Worm (Caenorhabditis elegans): ENCODE measurements around the gene C49F5.13.
A peak's percentile ranks its signal among the peaks of the same experiment; 100 is the strongest.

Gene C49F5.13

DNA sequence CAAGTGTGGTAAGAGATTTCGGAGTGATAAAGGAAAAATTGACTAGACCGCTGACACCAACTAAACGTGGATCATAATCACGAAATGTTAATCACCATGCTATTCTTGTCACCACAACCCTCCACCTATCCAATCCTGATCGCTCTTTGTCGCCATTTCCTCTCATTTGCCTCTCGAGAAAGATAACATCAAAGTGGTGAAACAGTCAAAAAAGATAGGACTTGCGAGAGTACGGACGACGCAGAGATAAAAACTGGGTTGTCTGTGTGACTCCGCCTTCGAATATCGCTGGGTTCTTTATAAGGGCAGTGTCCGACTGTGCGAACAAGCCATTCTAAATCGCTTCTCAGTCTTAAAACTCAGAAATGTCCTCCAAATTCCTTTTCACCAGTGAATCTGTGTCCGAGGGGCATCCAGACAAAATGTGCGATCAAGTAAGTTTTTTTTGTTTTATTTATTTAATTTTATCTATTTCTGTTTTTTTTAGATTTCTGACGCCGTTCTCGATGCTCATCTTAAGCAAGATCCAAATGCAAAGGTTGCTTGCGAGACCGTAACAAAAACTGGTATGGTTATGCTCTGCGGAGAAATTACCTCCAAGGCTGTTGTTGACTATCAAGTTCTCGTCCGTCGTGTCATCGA, 4.6 kb downstream of the C49F5.13 start, which contains the start of gene sams-1 (continued):
- TF ChIP-seq dsc-1 (tag; optimal IDR thresholded peaks at IDR 0.05) (no peak), nhr-19 (GFP tag; conservative IDR thresholded peaks at IDR 0.05) (peak; percentile 40), ztf-11 (tag; optimal IDR thresholded peaks at IDR 0.05) (no peak), nhr-77 (tag; optimal IDR thresholded peaks at IDR 0.05) (no peak), lin-13 (GFP tag; optimal IDR thresholded peaks at IDR 0.05) (no peak), hpl-2 (GFP tag; optimal IDR thresholded peaks at IDR 0.05) (no peak), nhr-11 (tag; optimal IDR thresholded peaks at IDR 0.05) (no peak), pax-3 (tag; optimal IDR thresholded peaks at IDR 0.05) (no peak), unc-98 (GFP tag; IDR thresholded peaks at IDR 0.05) (no peak), jun-1 (tag; optimal IDR thresholded peaks at IDR 0.05) (no peak), fkh-8 (tag; optimal IDR thresholded peaks at IDR 0.05) (no peak), elt-2 (tag; optimal IDR thresholded peaks at IDR 0.05) (peak; percentile 50), alr-1 (tag; optimal IDR thresholded peaks at IDR 0.05; ENCODE audit: borderline replicate concordance) (no peak), ets-5 (GFP tag; IDR thresholded peaks at IDR 0.05) (no peak), vab-15 (tag; optimal IDR thresholded peaks at IDR 0.05) (no peak), elt-3 (tag; optimal IDR thresholded peaks at IDR 0.05) (peak in 1 of 6 experiments; percentile 59), lin-14 (GFP tag; optimal IDR thresholded peaks at IDR 0.05) (peak; percentile 38)

DNA sequence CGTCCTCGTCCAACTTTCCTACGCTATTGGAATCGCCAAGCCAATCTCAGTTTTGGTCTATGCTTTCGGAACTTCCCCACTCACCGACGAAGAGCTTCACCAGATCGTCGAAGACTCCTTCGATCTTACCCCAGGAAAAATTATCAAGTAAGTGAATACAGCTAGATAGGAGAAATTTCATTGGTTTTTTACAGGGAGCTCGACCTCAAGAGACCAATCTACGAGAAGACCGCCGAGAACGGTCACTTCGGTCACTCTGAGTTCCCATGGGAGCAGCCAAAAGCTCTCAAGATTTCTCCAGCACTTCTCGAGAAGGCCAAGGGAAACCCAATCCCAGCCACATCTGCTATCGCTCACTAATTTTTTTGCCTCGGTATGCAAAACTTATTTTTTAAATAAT, 5.8 kb downstream of the C49F5.13 start:
- TF ChIP-seq zag-1 (tag; optimal IDR thresholded peaks at IDR 0.05) (no peak), tlp-1 (tag; optimal IDR thresholded peaks at IDR 0.05) (no peak), zip-4 (GFP tag; optimal IDR thresholded peaks at IDR 0.05) (no peak), mab-9 (GFP tag; IDR thresholded peaks at IDR 0.05) (no peak), dpl-1 (GFP tag; optimal IDR thresholded peaks at IDR 0.05) (no peak), lin-35 (GFP tag; optimal IDR thresholded peaks at IDR 0.05) (no peak), elt-3 (tag; optimal IDR thresholded peaks at IDR 0.05) (no peak), unc-130 (tag; optimal IDR thresholded peaks at IDR 0.05) (no peak)

DNA sequence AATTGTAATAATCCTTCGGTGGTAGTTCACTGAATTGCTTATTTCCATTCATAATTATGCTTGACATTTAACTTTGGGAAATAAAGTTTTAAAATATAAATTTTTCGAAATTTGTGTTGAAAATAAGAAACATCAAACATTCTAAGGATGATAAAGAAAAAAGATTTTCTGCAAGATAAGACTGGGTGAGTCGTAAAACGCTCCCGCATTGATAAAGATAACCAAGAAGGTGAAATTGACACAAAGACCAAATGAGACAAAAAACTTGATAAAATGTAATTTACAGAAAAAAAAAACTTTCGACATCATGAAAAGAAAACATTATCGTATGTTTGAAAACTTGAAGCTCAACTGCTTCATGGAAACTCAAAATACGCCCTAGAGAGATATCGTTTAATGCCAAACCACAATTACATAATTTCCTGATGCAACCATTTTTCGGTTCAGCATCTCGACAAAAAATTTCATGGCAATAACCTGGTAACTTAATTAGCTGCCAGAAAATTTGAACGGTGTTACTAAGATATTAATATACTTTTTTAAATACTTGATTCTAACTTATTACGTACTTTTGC, 6.9 kb downstream of the C49F5.13 start:
- TF ChIP-seq nhr-85 (tag) = peak; percentile 60
- no peak for TF ChIP-seq nhr-76 (tag; optimal IDR thresholded peaks at IDR 0.05)
- no peak for TF ChIP-seq lin-14 (GFP tag; optimal IDR thresholded peaks at IDR 0.05)
- peak; percentile 21 for TF ChIP-seq tlp-1 (tag; optimal IDR thresholded peaks at IDR 0.05)
- peak; percentile 82 for TF ChIP-seq elt-2 (tag; optimal IDR thresholded peaks at IDR 0.05)
- no peak for TF ChIP-seq C04F5.9 (tag; optimal IDR thresholded peaks at IDR 0.05)
- TF ChIP-seq ets-5 (GFP tag; IDR thresholded peaks at IDR 0.05) = no peak
- peak; percentile 12 for TF ChIP-seq blmp-1 (tag; optimal IDR thresholded peaks at IDR 0.05)
- peak in 1 of 6 experiments; percentile 19 for TF ChIP-seq elt-3 (tag; optimal IDR thresholded peaks at IDR 0.05)

DNA sequence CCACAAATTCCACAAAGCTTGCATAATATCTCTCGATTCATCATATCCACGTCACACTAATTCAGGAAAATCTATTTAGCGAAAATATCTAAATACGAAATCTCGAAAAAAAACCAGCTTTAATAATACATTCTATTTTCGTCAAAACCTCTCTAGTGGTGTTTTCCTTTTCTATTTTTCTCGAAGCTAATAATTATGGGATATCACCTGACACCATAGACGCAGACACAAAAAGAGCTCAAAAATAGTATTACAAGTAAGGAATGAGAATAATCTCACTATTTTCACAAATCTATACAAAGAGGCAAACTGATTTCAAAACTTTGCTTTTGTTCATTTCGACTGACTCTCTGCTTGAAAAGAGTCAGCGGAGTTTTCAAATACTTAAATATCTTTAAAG, 7.9 kb downstream of the C49F5.13 start:
- TF ChIP-seq nhr-12 (tag; optimal IDR thresholded peaks at IDR 0.05) = no peak
- no peak for TF ChIP-seq lin-13 (GFP tag; optimal IDR thresholded peaks at IDR 0.05)
- peak; percentile 42 for TF ChIP-seq nhr-71 (tag; optimal IDR thresholded peaks at IDR 0.05)
- no peak for TF ChIP-seq dpl-1 (GFP tag; optimal IDR thresholded peaks at IDR 0.05)
- no peak for TF ChIP-seq grh-1 (GFP tag; IDR thresholded peaks at IDR 0.05)
- TF ChIP-seq lin-15B (tag; optimal IDR thresholded peaks at IDR 0.05) = no peak
- TF ChIP-seq ceh-88 (GFP tag; IDR thresholded peaks at IDR 0.05) = no peak
- TF ChIP-seq lir-3 (tag; optimal IDR thresholded peaks at IDR 0.05; ENCODE audit: poor library complexity) = no peak
- TF ChIP-seq mab-9 (GFP tag; IDR thresholded peaks at IDR 0.05) = no peak
- TF ChIP-seq ztf-11 (tag; optimal IDR thresholded peaks at IDR 0.05) = no peak
- TF ChIP-seq isw-1 (GFP tag; IDR thresholded peaks at IDR 0.05) = no peak
- no peak for TF ChIP-seq ets-5 (GFP tag; IDR thresholded peaks at IDR 0.05)
- no peak for TF ChIP-seq unc-130 (tag; optimal IDR thresholded peaks at IDR 0.05)
- TF ChIP-seq elt-2 (tag; optimal IDR thresholded peaks at IDR 0.05) = no peak
- TF ChIP-seq mep-1 (tag; optimal IDR thresholded peaks at IDR 0.05) = peak; percentile 1
- peak; percentile 19 for TF ChIP-seq nhr-237 (tag; optimal IDR thresholded peaks at IDR 0.05)
- no peak for TF ChIP-seq C16A3.4 (tag; optimal IDR thresholded peaks at IDR 0.05)
- peak; percentile 21 for TF ChIP-seq pax-3 (tag; optimal IDR thresholded peaks at IDR 0.05)
- no peak for TF ChIP-seq efl-1 (optimal IDR thresholded peaks at IDR 0.05)
- no peak for TF ChIP-seq efl-1 (GFP tag; optimal IDR thresholded peaks at IDR 0.05 in 1 of 2)
- TF ChIP-seq ceh-63 (GFP tag; optimal IDR thresholded peaks at IDR 0.05) = no peak
- TF ChIP-seq pqm-1 (tag; optimal IDR thresholded peaks at IDR 0.05) = no peak
- no peak for TF ChIP-seq efl-3 (GFP tag; optimal IDR thresholded peaks at IDR 0.05)
- TF ChIP-seq ceh-82 (tag; optimal IDR thresholded peaks at IDR 0.05) = no peak
- TF ChIP-seq blmp-1 (tag; optimal IDR thresholded peaks at IDR 0.05) = peak; percentile 4
- no peak for TF ChIP-seq nhr-85 (tag)
- TF ChIP-seq dsc-1 (tag; optimal IDR thresholded peaks at IDR 0.05) = peak; percentile 77
